Fruit fly (Drosophila melanogaster) whole organism, embryonic: ENCODE results near the gene TBC1D16.

Experiments used
- Abd-B ChIP-seq: fragments of 200-800 bp; sonication (Bioruptor generic); optimal IDR thresholded peaks from 2 replicates; lab custom pipeline; 2018; ENCODE audit warnings: missing biosample characterization, mild to moderate bottlenecking, missing genetic modification characterization, moderate library complexity
- Adf1 ChIP-seq: fragments of 200-800 bp; sonication (Bioruptor generic); IDR thresholded peaks from 2 replicates; pipeline ENCODE4 v1.3.6; 2022; ENCODE audit warnings: missing biosample characterization, missing genetic modification characterization
- Antp ChIP-seq: fragments of 200-800 bp; sonication (Bioruptor generic); optimal IDR thresholded peaks from 3 replicates; lab custom pipeline; 2016; ENCODE audit warnings: missing biosample characterization, missing genetic modification characterization
- CG10147 ChIP-seq: fragments of 200-800 bp; sonication (Bioruptor generic); optimal IDR thresholded peaks from 2 replicates; lab custom pipeline; 2019; ENCODE audit warnings: missing biosample characterization, mild to moderate bottlenecking, missing genetic modification characterization, moderate library complexity
- CG10543 ChIP-seq: fragments of 200-800 bp; sonication (Bioruptor generic); optimal IDR thresholded peaks from 3 replicates; lab custom pipeline; 2017; ENCODE audit warnings: missing biosample characterization, mild to moderate bottlenecking, missing genetic modification characterization, moderate library complexity
- CG10654 ChIP-seq: fragments of 200-800 bp; sonication (Bioruptor generic); optimal IDR thresholded peaks from 2 replicates; lab custom pipeline; 2016; ENCODE audit warnings: missing biosample characterization, missing genetic modification characterization
- CG11247 ChIP-seq: fragments of 200-800 bp; sonication (Bioruptor generic); IDR thresholded peaks from 2 replicates; pipeline ENCODE4 v1.3.6; 2022; ENCODE audit warnings: missing biosample characterization, missing genetic modification characterization
- CG13424 ChIP-seq: fragments of 200-800 bp; sonication (Bioruptor generic); optimal IDR thresholded peaks from 2 replicates; lab custom pipeline; 2019; ENCODE audit warnings: missing biosample characterization, mild to moderate bottlenecking, missing genetic modification characterization, moderate library complexity
- CG14441 ChIP-seq: fragments of 200-800 bp; sonication (Bioruptor generic); IDR thresholded peaks from 2 replicates; pipeline ENCODE4 v1.3.6; 2022; ENCODE audit warnings: missing biosample characterization, missing genetic modification characterization
- CG14667 ChIP-seq: fragments of 200-800 bp; sonication (Bioruptor generic); IDR thresholded peaks from 2 replicates; pipeline ENCODE4 v1.3.6; 2022; ENCODE audit warnings: missing biosample characterization, missing genetic modification characterization
- CG14710 ChIP-seq: fragments of 200-800 bp; sonication (Bioruptor generic); optimal IDR thresholded peaks from 3 replicates; lab custom pipeline; 2019; ENCODE audit warnings: missing biosample characterization, mild to moderate bottlenecking, missing genetic modification characterization, moderate library complexity
- CG15479 ChIP-seq: fragments of 200-800 bp; sonication (Bioruptor generic); optimal IDR thresholded peaks from 3 replicates; lab custom pipeline; 2019; ENCODE audit warnings: missing biosample characterization, mild to moderate bottlenecking, missing genetic modification characterization, moderate library complexity
- CG15601 ChIP-seq: fragments of 200-800 bp; sonication (Bioruptor generic); optimal IDR thresholded peaks from 3 replicates; lab custom pipeline; 2019; ENCODE audit warnings: missing biosample characterization, mild to moderate bottlenecking, missing genetic modification characterization, moderate library complexity
- CG17612 ChIP-seq: fragments of 200-800 bp; sonication (Bioruptor generic); IDR thresholded peaks from 2 replicates; pipeline ENCODE4 v1.3.6; 2022; ENCODE audit warnings: missing biosample characterization, missing genetic modification characterization
- CG2199 ChIP-seq: fragments of 200-800 bp; sonication (Bioruptor generic); IDR thresholded peaks from 3 replicates; pipeline ENCODE4 v1.3.6; 2022; ENCODE audit warnings: missing biosample characterization, missing genetic modification characterization
- CG2678 ChIP-seq: fragments of 200-800 bp; sonication (Bioruptor generic); optimal IDR thresholded peaks from 3 replicates; lab custom pipeline; 2019; ENCODE audit warnings: missing biosample characterization, mild to moderate bottlenecking, missing genetic modification characterization, moderate library complexity
- CG3847 ChIP-seq: fragments of 200-800 bp; sonication (Bioruptor generic); IDR thresholded peaks from 2 replicates; pipeline ENCODE4 v1.3.6; 2022; ENCODE audit warnings: missing biosample characterization, missing genetic modification characterization
- CG6689 ChIP-seq: fragments of 200-800 bp; sonication (Bioruptor generic); IDR thresholded peaks from 2 replicates; pipeline ENCODE4 v1.3.6; 2022; ENCODE audit warnings: missing biosample characterization, missing genetic modification characterization
- CG7372 ChIP-seq: fragments of 200-800 bp; sonication (Bioruptor generic); IDR thresholded peaks from 2 replicates; pipeline ENCODE4 v1.3.6; 2022; ENCODE audit warnings: missing biosample characterization, missing genetic modification characterization
- CG8478 ChIP-seq: fragments of >200 bp; optimal IDR thresholded peaks from 2 replicates; lab custom pipeline; 2018
- CG9215 ChIP-seq: fragments of 200-800 bp; sonication (Bioruptor generic); IDR thresholded peaks from 2 replicates; pipeline ENCODE4 v1.3.6; 2022; ENCODE audit warnings: missing biosample characterization, missing genetic modification characterization
- CTCF ChIP-seq: fragments of 200-800 bp; sonication (Bioruptor generic); optimal IDR thresholded peaks from 2 replicates; lab custom pipeline; 2017; ENCODE audit warnings: missing biosample characterization, mild to moderate bottlenecking, missing genetic modification characterization, moderate library complexity
- Chrac-16 ChIP-seq: fragments of 200-800 bp; sonication (Bioruptor generic); optimal IDR thresholded peaks from 3 replicates; lab custom pipeline; 2016; ENCODE audit warnings: missing biosample characterization, missing genetic modification characterization
- Dad ChIP-seq: fragments of 200-800 bp; sonication (Bioruptor generic); optimal IDR thresholded peaks from 3 replicates; lab custom pipeline; 2016; ENCODE audit warnings: missing biosample characterization, missing genetic modification characterization
- Doc2 ChIP-seq: fragments of 200-800 bp; sonication (Bioruptor generic); IDR thresholded peaks from 2 replicates; pipeline ENCODE4 v1.3.6; 2022; ENCODE audit warnings: missing biosample characterization, missing genetic modification characterization
- E2f2 ChIP-seq: fragments of 200-800 bp; sonication (Bioruptor generic); IDR thresholded peaks from 2 replicates; pipeline ENCODE4 v1.3.6; 2022; ENCODE audit warnings: missing biosample characterization, missing genetic modification characterization
- Ets65A ChIP-seq: fragments of 200-800 bp; sonication (Bioruptor generic); peaks from one replicate; lab custom pipeline; 2016; ENCODE audit warnings: missing biosample characterization, missing genetic modification characterization
- Hey ChIP-seq: fragments of 200-800 bp; sonication (Bioruptor generic); optimal IDR thresholded peaks from 3 replicates; lab custom pipeline; 2018; ENCODE audit warnings: missing biosample characterization, mild to moderate bottlenecking, missing genetic modification characterization
- Hr39 ChIP-seq: fragments of >200 bp; optimal IDR thresholded peaks from 2 replicates; lab custom pipeline; 2017
- Mad ChIP-seq: fragments of 200-800 bp; sonication (Bioruptor generic); optimal IDR thresholded peaks from 2 replicates; lab custom pipeline; 2016; ENCODE audit warnings: missing biosample characterization, missing genetic modification characterization
- Med ChIP-seq: fragments of 200-800 bp; sonication (Bioruptor generic); peaks from one replicate; lab custom pipeline; 2016; ENCODE audit warnings: missing biosample characterization, missing genetic modification characterization, mild to moderate bottlenecking, inconsistent platforms, moderate library complexity
- Myb ChIP-seq: fragments of 200-800 bp; sonication (Bioruptor generic); optimal IDR thresholded peaks from 2 replicates; lab custom pipeline; 2016; ENCODE audit warnings: missing biosample characterization, missing genetic modification characterization
- Nf-YC ChIP-seq: fragments of 200-800 bp; optimal IDR thresholded peaks from 3 replicates; lab custom pipeline; 2019; ENCODE audit warnings: missing biosample characterization, mild to moderate bottlenecking, missing genetic modification characterization, moderate library complexity
- Rx ChIP-seq: fragments of 200-800 bp; sonication (Bioruptor generic); IDR thresholded peaks from 2 replicates; pipeline ENCODE4 v1.3.6; 2022; ENCODE audit warnings: missing biosample characterization, missing genetic modification characterization
- Six4 ChIP-seq: fragments of 200-800 bp; sonication (Bioruptor generic); optimal IDR thresholded peaks from 2 replicates; lab custom pipeline; 2016; ENCODE audit warnings: missing biosample characterization, missing genetic modification characterization
- al ChIP-seq: fragments of 200-800 bp; sonication (Bioruptor generic); IDR thresholded peaks from 2 replicates; pipeline ENCODE4 v1.3.6; 2022; ENCODE audit warnings: missing biosample characterization, missing genetic modification characterization
- dpn ChIP-seq, 2 experiments: fragments of 200-800 bp; sonication (Bioruptor generic); optimal IDR thresholded peaks; 3 replicates each; lab custom pipeline; 2016; ENCODE audit warnings: missing biosample characterization in 2 of 2, missing genetic modification characterization in 2 of 2
- ewg ChIP-seq: fragments of 200-800 bp; sonication (Bioruptor generic); optimal IDR thresholded peaks from 3 replicates; lab custom pipeline; 2017; ENCODE audit warnings: mild to moderate bottlenecking, missing biosample characterization, missing genetic modification reagents, missing genetic modification characterization
- exex ChIP-seq: fragments of 200-800 bp; sonication (Bioruptor generic); optimal IDR thresholded peaks from 4 replicates; lab custom pipeline; 2018; ENCODE audit warnings: missing biosample characterization, mild to moderate bottlenecking, missing genetic modification characterization, moderate library complexity
- hbn ChIP-seq: fragments of 200-800 bp; sonication (Bioruptor generic); IDR thresholded peaks from 2 replicates; pipeline ENCODE4 v1.3.6; 2022; ENCODE audit warnings: missing biosample characterization, missing genetic modification characterization; ENCODE audit not compliant: partially characterized antibody
- ken ChIP-seq: fragments of 200-800 bp; sonication (Bioruptor generic); IDR thresholded peaks from 3 replicates; pipeline ENCODE4 v1.3.6; 2022; ENCODE audit warnings: missing biosample characterization, missing genetic modification characterization
- maf-S ChIP-seq: fragments of 200-800 bp; sonication (Bioruptor generic); optimal IDR thresholded peaks from 2 replicates; lab custom pipeline; 2016; ENCODE audit warnings: missing biosample characterization, missing genetic modification characterization
- nerfin-1 ChIP-seq: fragments of 200-800 bp; sonication (Bioruptor generic); optimal IDR thresholded peaks from 3 replicates; lab custom pipeline; 2019; ENCODE audit warnings: missing biosample characterization, mild to moderate bottlenecking, missing genetic modification characterization, moderate library complexity
- pzg ChIP-seq: fragments of 200-800 bp; sonication (Bioruptor generic); optimal IDR thresholded peaks from 3 replicates; lab custom pipeline; 2018; ENCODE audit warnings: missing biosample characterization, mild to moderate bottlenecking, missing genetic modification characterization, moderate library complexity
- ro ChIP-seq: fragments of 200-800 bp; sonication (Bioruptor generic); IDR thresholded peaks from 2 replicates; pipeline ENCODE4 v1.3.6; 2022; ENCODE audit warnings: missing biosample characterization, missing genetic modification characterization
- sna ChIP-seq: fragments of 200-800 bp; sonication (Bioruptor generic); IDR thresholded peaks from 2 replicates; pipeline ENCODE4 v1.3.6; 2022; ENCODE audit warnings: missing biosample characterization, missing genetic modification characterization; ENCODE audit not compliant: partially characterized antibody
- sob ChIP-seq: fragments of 200-800 bp; sonication (Bioruptor generic); IDR thresholded peaks from 2 replicates; pipeline ENCODE4 v1.3.6; 2022; ENCODE audit warnings: missing biosample characterization, missing genetic modification characterization
- tap ChIP-seq: fragments of 200-800 bp; optimal IDR thresholded peaks from 3 replicates; lab custom pipeline; 2019; ENCODE audit warnings: missing biosample characterization, mild to moderate bottlenecking, missing genetic modification characterization, moderate library complexity
- trh ChIP-seq: fragments of 200-800 bp; sonication (Bioruptor generic); optimal IDR thresholded peaks from 2 replicates; lab custom pipeline; 2016; ENCODE audit warnings: missing biosample characterization, missing genetic modification characterization
- unpg ChIP-seq: fragments of 200-800 bp; sonication (Bioruptor generic); optimal IDR thresholded peaks from 3 replicates; lab custom pipeline; 2018; ENCODE audit warnings: missing biosample characterization, mild to moderate bottlenecking, missing genetic modification characterization, moderate library complexity
- wdn ChIP-seq: fragments of 200-800 bp; sonication (Bioruptor generic); IDR thresholded peaks from 2 replicates; pipeline ENCODE4 v1.3.6; 2022; ENCODE audit warnings: missing biosample characterization, missing genetic modification characterization
- z ChIP-seq: fragments of 200-800 bp; sonication (Bioruptor generic); IDR thresholded peaks from 3 replicates; pipeline ENCODE4 v1.3.6; 2022; ENCODE audit warnings: missing biosample characterization, missing genetic modification characterization
- zfh1 ChIP-seq: fragments of 200-800 bp; sonication (Bioruptor generic); IDR thresholded peaks from 3 replicates; pipeline ENCODE4 v1.3.6; 2022; ENCODE audit warnings: missing biosample characterization, missing genetic modification characterization

TBC1D16 gene

DNA sequence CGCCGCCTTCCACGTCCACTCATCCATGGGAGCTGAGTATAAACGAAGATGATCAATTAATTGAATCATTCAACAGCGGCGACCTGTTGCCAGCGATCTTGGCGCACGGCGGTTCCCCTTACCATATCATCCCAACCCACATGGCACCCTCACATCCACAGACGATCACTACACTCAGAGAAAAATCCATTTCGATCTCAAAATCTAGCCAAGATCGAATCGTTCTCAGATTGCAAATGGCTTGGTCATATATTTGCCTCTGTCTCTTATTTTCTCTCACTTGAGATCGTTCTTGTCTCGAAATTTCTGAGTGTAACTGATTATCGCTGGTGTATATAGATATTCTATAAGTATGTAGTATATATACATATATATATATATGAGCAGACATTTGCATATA lies 32.9 kb upstream of the TBC1D16 start (continued):
- TF ChIP-seq CTCF (GFP tag; lab: Kevin White, UChicago) (no peak), z (GFP tag; lab: Robert Waterston, UW) (no peak), Abd-B (GFP tag; lab: Kevin White, UChicago) (peak; percentile 35), E2f2 (GFP tag; lab: Robert Waterston, UW) (peak; percentile 31; the same call in 1 of the 2 replicates), ro (no peak), CG10147 (peak; percentile 41), Adf1 (GFP tag; lab: Robert Waterston, UW) (peak; percentile 34; the same call in 1 of the 2 replicates), maf-S (no peak), CG10543 (GFP tag; lab: Kevin White, UChicago) (peak; percentile 54), unpg (peak; percentile 65), CG15601 (tag; lab: Kevin White, UChicago) (peak; percentile 35), CG7372 (GFP tag; lab: Robert Waterston, UW) (peak; percentile 62; the same call in 1 of the 2 replicates), Ets65A (peak; percentile 93), exex (tag; lab: Kevin White, UChicago) (peak; percentile 4), wdn (GFP tag; lab: Robert Waterston, UW) (no peak), Hey (tag; lab: Kevin White, UChicago) (no peak), CG2678 (tag; lab: Kevin White, UChicago) (peak; percentile 77), CG10654 (GFP tag; lab: Kevin White, UChicago) (peak; percentile 28), CG14710 (tag; lab: Kevin White, UChicago) (peak; percentile 7), CG13424 (tag; lab: Kevin White, UChicago) (peak; percentile 67), Six4 (GFP tag; lab: Kevin White, UChicago) (peak; percentile 18), CG15479 (GFP tag; lab: Kevin White, UChicago) (no peak), sob (GFP tag; lab: Robert Waterston, UW) (peak; percentile 57; the same call in 1 of the 2 replicates), trh (no peak), hbn (no peak), CG3847 (peak; percentile 56), pzg (GFP tag; lab: Kevin White, UChicago) (no peak), Dad (GFP tag; lab: Kevin White, UChicago) (peak; percentile 37), CG14667 (GFP tag; lab: Robert Waterston, UW) (no peak; the same call in 1 of the 2 replicates), CG9215 (no peak; the same call in 1 of the 2 replicates), CG14441 (GFP tag; lab: Robert Waterston, UW) (peak; percentile 73), Chrac-16 (peak; percentile 25), CG8478 (no peak), ken (GFP tag; lab: Robert Waterston, UW) (peak; percentile 55; the same call in 1 of the 3 replicates), Nf-YC (tag; lab: Kevin White, UChicago) (peak; percentile 35), CG11247 (GFP tag; lab: Robert Waterston, UW) (peak; percentile 55; the same call in 1 of the 2 replicates), Hr39 (lab: Kevin White, UChicago) (no peak), Rx (GFP tag; lab: Robert Waterston, UW) (0 out of 2 replicates have a peak, but pooled peaks have one; percentile 39), Antp (GFP tag; lab: Kevin White, UChicago) (peak; percentile 49), CG17612 (GFP tag; lab: Robert Waterston, UW) (peak; percentile 43; the same call in 1 of the 2 replicates), nerfin-1 (tag; lab: Kevin White, UChicago) (no peak), dpn (GFP tag; optimal IDR thresholded peaks at IDR 0.05; lab: Kevin White, UChicago) (peak; percentile 18 to 71), Doc2 (GFP tag; lab: Robert Waterston, UW) (no peak), Mad (peak; percentile 11), zfh1 (GFP tag; lab: Robert Waterston, UW) (peak; percentile 76), Med (GFP tag; lab: Kevin White, UChicago) (peak; percentile 88), al (GFP tag; lab: Robert Waterston, UW) (peak; percentile 57), ewg (GFP tag; lab: Kevin White, UChicago) (no peak), tap (tag; lab: Kevin White, UChicago) (peak; percentile 71), Myb (GFP tag; lab: Kevin White, UChicago) (peak; percentile 8), sna (GFP tag; lab: Robert Waterston, UW) (no peak), CG6689 (0 out of 2 replicates have a peak, but pooled peaks have one; percentile 18), CG2199 (GFP tag; lab: Robert Waterston, UW) (no peak)
